Fruit fly (Drosophila melanogaster) S2 (cell line): ENCODE results near the gene CG13144.
A peak's percentile ranks its signal among the peaks of the same experiment; 100 is the strongest.

Experiments used
- CG8478 ChIP-seq: fragments of >200 bp; optimal IDR thresholded peaks from 2 replicates; lab custom pipeline; 2018
- CTCF ChIP-seq, 2 experiments: fragments of >200 bp; optimal IDR thresholded peaks; 2 replicates each; lab custom pipeline; 2018

Gene CG13144

DNA sequence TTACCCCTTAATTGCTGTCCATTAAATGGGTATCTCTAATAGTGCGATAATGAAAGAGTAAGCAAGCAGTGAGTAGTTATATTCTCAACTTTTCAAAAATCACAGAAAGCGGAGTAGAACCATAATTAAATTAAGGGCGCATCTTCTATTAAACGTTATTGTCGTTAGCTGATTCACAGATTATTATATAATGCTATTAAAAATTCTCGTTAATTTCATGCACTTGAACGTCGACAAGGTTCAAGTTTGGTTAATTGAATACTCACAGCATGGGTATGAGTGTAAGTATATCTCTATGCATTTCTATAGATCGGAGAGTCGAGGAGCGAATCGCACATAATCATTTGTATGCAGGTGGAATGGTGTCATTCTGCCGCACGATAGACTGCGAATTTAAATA is 19.6 kb upstream of the CG13144 start:
- TF ChIP-seq CTCF (optimal IDR thresholded peaks at IDR 0.05; lab: Kevin White, UChicago) = no peak
- TF ChIP-seq CG8478 (lab: Kevin White, UChicago) = no peak

DNA sequence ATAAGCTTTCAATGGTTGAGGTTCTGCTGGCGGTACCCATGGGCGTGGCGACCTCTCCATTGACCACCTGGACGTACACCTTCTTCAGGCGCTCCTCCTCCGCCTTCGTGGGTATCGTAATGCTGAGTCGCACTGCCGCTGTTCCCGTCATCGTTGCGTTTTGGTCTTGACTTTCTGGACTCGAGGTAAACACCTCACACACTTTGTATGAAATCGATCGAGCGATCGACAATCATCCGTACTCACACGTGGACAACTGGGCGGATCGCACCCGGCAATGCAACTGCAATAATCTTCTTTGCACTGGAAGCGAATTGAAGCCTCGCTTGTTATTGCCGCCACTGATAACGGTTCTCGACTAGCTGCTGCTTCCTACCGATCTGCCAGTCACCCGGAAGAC is 18.8 kb upstream of the CG13144 start, which contains the start of gene CG7384:
CG7384 (minus strand) TSS at position 366 of the 400 bp plus-strand sequence.
- TF ChIP-seq CTCF (optimal IDR thresholded peaks at IDR 0.05; lab: Kevin White, UChicago) (no peak), CG8478 (lab: Kevin White, UChicago) (no peak)

DNA sequence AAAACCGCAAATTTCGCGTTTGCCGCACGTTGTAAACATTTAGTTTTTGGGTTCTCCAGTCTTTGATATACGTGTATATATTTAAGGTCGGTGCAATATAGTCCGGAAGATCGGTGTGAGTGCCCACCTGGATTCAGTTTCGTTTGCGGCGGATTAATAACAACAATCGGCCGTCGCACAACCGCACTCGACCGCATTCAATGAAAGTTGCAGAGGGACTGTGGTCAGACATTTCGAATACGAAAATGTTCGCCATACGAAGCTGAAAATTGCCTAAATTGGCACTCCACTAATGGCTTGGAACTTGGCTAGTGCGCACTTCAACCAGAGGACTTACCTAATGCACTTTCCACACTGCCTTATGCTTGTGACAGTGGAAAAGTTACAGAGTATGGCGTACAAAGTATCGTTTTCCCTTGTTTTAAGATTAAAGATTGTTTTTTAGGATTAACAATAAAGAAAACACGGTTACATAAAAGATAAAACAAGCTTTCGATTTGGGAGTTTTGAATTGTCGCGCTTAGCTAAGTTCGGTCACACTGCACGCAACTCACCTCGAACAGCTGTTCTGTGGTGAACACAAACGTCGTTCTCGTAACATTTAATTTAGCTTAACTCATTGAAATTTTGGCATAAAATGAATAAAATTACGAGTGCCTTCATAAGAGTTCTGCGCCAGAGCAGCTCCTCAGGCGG is 15.5 kb upstream of the CG13144 start, which contains the start of the genes Myo31DF and CG6094:
Myo31DF (minus strand) TSS at position 223 of the 696 bp plus-strand sequence.
CG6094 (plus strand) TSS at position 525 of the 696 bp plus-strand sequence.
- peak; percentile 36 to 60 for TF ChIP-seq CTCF (optimal IDR thresholded peaks at IDR 0.05; lab: Kevin White, UChicago)
- TF ChIP-seq CG8478 (lab: Kevin White, UChicago) = no peak

DNA sequence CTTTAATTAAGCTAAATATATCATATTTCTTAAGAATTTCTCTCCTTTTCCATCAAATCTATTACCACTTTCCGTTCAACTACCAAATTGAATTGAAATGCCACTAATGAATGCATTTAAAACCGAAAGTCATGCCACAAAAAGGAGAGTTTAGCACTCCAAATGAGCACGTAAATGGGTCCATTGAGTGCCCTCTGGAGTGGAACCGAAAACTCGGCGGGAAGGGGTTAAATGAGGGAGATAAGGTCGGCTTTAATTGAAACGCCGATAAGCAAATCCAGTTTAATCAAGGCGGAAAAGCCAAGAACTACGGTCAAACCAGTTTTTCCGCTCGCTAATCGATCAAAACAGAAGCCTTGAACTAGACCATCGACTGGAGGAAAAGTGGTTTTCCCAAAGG is 14.1 kb upstream of the CG13144 start:
- TF ChIP-seq CTCF (optimal IDR thresholded peaks at IDR 0.05; lab: Kevin White, UChicago) = no peak
- TF ChIP-seq CG8478 (lab: Kevin White, UChicago) = no peak

DNA sequence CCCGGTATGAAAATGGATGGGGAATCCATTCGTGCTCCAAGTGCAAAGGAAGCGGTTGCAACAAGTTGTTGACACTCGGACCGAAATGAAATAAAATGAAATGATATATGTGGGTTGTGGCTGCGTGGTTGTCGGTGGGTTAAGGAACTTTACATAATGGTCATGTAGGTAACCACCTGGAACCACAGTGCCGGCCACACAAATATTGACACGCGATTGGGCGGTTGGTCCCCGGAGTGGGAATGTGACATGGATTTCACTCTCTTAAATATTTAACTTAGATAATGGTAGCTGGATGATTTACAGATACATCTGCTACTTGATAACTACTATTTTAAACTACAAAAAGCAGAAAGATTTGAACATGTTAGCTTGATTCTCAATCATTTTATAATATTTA is 13.6 kb upstream of the CG13144 start:
- TF ChIP-seq CTCF (optimal IDR thresholded peaks at IDR 0.05; lab: Kevin White, UChicago) (no peak), CG8478 (lab: Kevin White, UChicago) (no peak)

DNA sequence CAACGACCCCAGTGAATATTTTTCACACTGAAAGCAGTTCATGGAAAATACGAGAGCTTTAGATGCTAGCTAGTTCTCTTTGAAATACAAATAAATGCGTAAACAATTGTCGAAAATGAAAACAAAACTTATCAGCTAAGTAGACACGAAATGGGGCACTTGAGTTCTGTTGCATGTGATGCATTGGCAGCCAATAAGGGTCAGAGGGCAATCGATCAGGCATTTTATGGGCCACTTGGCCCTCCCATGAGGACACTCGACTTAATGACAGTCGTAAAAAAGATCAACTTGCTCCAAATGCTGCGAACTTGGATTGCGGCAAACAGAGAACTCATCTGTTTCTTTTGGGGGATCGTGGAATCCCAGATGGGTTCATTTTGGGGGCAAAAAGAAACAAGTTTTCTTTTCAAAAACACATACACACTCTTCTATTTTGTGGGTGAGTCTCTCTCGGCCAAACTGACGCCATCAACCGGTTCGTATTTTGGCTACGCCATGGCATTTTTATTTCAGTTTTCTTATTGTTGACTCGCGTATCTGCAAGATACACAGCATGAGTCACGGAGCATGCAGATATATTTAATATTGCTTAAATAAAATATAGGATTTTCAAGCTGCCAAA is 12.2 kb upstream of the CG13144 start:
- TF ChIP-seq CTCF (optimal IDR thresholded peaks at IDR 0.05; lab: Kevin White, UChicago) (no peak), CG8478 (lab: Kevin White, UChicago) (no peak)

DNA sequence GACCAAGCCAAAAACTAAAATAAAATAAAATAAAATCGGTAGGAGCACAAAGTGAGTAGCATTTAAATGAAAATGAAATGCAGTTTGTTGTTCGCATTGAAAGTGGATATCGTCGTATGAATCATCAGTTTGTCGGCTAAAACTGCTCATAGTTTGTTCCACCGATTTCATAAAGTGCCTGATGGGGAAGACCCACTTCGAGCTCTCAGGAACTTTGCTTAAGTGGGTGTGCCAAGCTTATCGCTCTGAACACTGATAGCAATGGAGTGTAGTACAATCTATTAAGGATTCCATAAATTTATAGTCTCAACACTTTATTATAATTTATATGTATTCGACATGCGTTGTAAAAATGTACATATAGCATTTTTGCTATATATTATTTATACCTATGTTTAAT is 11.6 kb upstream of the CG13144 start:
- TF ChIP-seq CG8478 (lab: Kevin White, UChicago) = no peak
- no peak for TF ChIP-seq CTCF (optimal IDR thresholded peaks at IDR 0.05; lab: Kevin White, UChicago)

DNA sequence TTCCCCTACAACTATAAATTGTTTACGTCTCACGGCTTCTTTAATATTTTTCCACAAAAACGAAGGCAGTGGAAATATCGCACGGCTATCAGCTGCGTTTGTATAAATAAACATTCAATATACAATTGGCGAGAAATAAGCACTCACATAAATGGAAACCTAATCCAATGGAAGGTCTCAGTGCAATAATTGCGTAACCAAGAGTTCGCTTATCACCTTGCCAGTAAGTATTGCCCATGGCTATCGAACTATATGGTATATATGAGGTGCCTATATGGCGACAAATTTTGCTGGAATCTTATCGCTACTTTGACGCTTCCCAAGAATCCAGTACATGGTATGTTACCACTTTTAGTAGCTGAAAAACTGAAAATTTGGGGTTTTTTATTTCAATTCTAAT is 11.0 kb upstream of the CG13144 start:
- TF ChIP-seq CG8478 (lab: Kevin White, UChicago) = no peak
- no peak for TF ChIP-seq CTCF (optimal IDR thresholded peaks at IDR 0.05; lab: Kevin White, UChicago)

DNA sequence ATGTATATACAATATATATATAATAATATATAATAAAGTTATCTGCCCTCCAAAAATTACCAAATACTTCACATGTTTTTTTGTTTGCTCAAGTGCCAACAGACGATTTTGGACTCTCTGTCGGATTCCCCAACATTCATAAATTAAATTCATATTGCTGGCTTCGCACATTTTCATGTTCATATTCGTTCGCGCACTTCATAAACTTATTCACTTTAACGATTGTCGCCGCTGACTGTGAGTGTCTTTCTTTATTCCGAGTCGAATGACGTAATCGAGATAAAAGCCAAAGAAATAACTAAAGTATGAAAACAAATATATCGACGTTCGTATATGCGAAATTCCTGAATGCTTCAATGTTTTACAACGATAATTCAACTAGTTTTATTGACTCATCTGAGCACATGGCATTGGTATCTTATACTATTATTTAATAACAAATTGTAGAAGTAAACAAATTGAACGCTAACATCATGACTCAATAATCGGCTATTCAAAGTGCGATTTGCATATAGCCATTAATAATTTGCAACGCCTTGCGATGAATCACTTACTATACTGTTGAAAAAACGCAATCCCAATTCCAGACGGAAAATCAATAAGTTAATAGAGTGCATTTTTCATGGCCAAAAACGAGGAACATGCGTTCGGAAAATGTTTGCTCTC is 9.2 kb upstream of the CG13144 start:
- no peak for TF ChIP-seq CTCF (optimal IDR thresholded peaks at IDR 0.05; lab: Kevin White, UChicago)
- TF ChIP-seq CG8478 (lab: Kevin White, UChicago) = no peak

DNA sequence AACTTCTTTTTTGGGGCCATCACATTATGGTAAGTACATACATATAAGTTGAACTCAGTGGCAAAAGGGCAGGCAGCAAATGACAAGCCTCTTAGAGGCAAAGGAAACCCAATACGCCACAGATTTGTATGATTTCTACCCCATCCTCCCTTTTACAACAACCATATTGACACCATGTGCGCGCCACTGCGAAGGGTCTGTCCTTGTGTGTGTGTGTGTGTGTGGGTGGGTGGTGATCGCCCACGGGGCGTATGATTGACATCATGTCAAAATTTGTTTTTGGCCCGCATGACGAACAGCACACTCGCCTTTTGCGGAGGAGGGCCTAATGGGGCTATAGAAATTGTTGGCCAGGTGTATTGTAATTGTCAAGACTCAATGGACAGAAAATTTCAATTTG is 8.4 kb upstream of the CG13144 start:
- TF ChIP-seq CTCF (optimal IDR thresholded peaks at IDR 0.05; lab: Kevin White, UChicago) (no peak), CG8478 (lab: Kevin White, UChicago) (no peak)

DNA sequence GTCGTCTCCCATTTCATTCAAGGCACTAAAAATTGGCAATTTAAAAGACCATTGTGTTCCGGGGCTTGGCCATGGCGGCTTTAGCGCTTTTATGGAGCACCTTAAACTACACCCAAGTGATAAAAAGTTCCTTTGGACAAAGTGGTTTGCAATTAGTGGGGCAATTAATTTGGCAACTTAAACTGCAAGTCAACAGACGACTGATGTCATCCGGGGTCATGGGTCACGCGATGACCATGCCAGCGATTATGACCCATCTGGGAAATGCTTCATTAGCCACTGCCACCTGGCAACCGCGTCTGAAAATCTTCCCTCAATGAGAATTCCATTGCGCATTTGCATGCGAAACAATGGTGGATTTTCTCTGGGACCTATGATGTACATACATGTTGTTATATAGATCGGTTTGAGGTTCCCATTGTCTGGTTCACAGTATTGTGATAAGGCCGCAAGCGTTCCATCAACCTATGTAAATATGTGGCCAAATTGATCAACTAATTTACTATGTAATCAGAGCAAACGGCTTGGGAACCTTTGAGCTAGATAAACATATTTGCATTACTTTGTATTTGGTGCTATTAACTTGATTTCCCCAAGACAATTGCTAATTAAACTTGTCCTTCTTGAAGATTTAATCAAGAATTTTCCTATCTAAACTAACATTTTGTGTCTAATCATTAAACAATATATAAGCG is 6.0 kb upstream of the CG13144 start:
- TF ChIP-seq CG8478 (lab: Kevin White, UChicago) (no peak), CTCF (optimal IDR thresholded peaks at IDR 0.05; lab: Kevin White, UChicago) (no peak)

DNA sequence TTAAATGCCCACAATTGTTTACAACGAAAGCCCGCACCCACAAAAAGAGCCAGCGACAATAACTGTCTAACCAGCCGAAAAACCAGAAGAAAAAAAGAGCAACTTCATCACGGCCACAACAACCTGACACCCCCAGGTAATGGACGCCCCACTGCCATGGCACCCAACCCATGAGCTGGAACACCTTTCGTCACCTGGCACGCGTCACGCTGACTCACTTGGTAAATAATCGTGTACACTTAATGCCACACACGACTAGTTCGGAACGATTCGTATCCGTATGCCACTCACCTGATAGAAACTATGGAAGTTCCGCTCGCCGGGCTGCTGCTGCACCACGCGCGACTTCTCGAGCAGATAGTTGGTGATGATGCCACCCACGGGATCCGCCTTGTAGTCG is 5.1 kb upstream of the CG13144 start:
- no peak for TF ChIP-seq CG8478 (lab: Kevin White, UChicago)
- no peak for TF ChIP-seq CTCF (optimal IDR thresholded peaks at IDR 0.05; lab: Kevin White, UChicago)

DNA sequence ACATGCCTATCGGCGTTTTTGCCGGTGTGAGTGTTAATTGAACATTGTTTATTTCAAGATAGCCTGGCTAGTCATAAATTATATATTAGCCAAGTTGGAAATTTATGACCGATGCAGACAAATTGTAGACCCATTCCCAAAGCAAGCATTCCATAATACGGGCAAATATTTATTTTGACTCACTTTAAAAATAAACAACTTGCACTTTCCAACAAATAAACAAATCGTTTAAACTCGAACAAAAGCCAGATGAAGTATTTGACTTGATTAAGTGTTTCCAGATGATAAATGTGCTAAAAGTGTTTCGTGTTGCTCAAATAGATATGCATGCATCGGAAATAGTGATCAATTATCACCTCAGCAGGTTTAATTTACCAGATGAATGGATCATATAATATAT is 4.2 kb upstream of the CG13144 start:
- no peak for TF ChIP-seq CG8478 (lab: Kevin White, UChicago)

DNA sequence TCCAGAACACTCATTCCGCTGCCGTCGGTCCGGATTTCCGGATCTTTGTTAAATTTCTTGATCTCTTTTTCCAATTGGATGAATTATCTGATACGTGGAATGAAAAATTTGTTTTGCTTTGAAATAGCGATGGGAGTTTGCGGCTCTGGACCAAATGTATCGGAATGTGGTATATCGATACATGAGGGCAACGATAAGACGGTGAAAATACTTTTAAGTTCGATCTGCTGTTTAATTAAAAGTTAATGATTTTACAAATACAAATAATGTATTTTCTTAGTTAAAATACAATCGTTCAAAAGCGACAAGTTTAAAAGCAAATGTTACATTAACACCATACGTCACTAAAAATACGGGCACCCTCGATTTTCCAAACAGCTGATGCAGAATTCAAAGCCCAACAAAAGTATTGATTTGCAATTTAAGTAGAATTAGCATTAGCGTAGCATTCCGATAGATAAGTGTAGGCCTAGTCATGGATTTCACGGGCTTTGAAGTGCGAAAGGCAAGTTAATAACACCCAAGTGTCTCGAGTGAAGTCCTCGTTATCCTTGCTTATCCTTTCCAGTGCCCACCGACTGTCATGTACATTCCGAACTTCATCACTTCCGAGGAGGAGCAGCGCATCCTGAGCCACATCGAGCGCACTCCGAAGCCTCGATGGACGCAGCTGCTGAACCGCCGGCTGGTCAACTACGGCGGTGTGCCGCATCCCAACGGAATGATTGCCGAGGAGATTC is 2.6 kb downstream of the CG13144 start, which contains the start of the genes Cog4 and CG6144:
Cog4 (minus strand) TSS at position 139 of the 740 bp plus-strand sequence.
CG6144 (plus strand) TSS at position 211 of the 740 bp plus-strand sequence.
- TF ChIP-seq CG8478 (lab: Kevin White, UChicago) (no peak), CTCF (optimal IDR thresholded peaks at IDR 0.05; lab: Kevin White, UChicago) (no peak)
